Fruit fly (Drosophila melanogaster): ENCODE data around the gene ro.
A peak's percentile ranks its signal among the peaks of the same experiment; 100 is the strongest.

Gene ro

DNA sequence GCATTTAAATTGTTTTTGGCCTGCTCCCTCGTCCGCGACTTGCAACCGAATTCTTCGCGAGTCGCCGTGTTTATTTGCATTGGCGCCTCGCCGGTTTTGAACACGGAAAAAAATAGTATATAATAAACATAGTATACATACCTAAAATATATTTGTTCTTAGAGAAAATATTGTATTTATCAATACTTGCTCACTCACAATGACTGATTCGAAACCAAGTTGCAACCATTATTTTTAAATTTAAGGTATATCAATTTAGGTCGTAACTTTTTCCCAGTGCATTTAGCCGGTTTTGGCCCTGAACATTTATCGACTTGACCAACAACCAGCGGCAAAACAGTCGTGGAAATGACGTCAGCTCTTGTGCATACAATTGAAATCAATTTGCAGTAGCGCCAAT is 47.5 kb upstream of the ro start (continued):
- TF ChIP-seq CG17912 (GFP tag; optimal IDR thresholded peaks at IDR 0.05) (no peak), Optix (GFP tag; IDR thresholded peaks at IDR 0.05) (no peak), CG12391 (tag; optimal IDR thresholded peaks at IDR 0.05) (peak; percentile 78), CG10209 (GFP tag; optimal IDR thresholded peaks at IDR 0.05) (peak; percentile 47), Pdp1 (GFP tag; optimal IDR thresholded peaks at IDR 0.05) (no peak), Xrp1 (GFP tag; IDR thresholded peaks at IDR 0.05) (peak; percentile 27; the same call in 1 of the 2 replicates), wdn (GFP tag; IDR thresholded peaks at IDR 0.05) (no peak), CG17186 (GFP tag; optimal IDR thresholded peaks at IDR 0.05) (no peak), CG2120 (GFP tag; optimal IDR thresholded peaks at IDR 0.05) (peak; percentile 13), CG7963 (GFP tag; IDR thresholded peaks at IDR 0.05; ENCODE audit: partially characterized antibody) (no peak), Mes4 (GFP tag; optimal IDR thresholded peaks at IDR 0.05) (no peak), CG10979 (tag; optimal IDR thresholded peaks at IDR 0.05) (peak; percentile 60), dati (GFP tag; IDR thresholded peaks at IDR 0.05) (no peak), CHES-1-like (GFP tag; optimal IDR thresholded peaks at IDR 0.05) (no peak), Hsf (GFP tag; optimal IDR thresholded peaks at IDR 0.05) (no peak), CG43689 (GFP tag; IDR thresholded peaks at IDR 0.05) (peak; percentile 39; the same call in 1 of the 2 replicates), sc (optimal IDR thresholded peaks at IDR 0.05) (no peak), sc (GFP tag; optimal IDR thresholded peaks at IDR 0.05) (peak; percentile 27), stc (GFP tag; IDR thresholded peaks at IDR 0.05) (0 out of 2 replicates have a peak, but pooled peaks have one; percentile 45), CG9215 (GFP tag; IDR thresholded peaks at IDR 0.05) (no peak), CG11504 (tag; optimal IDR thresholded peaks at IDR 0.05) (peak; percentile 78), hth (optimal IDR thresholded peaks at IDR 0.05) (no peak), gcm (GFP tag; optimal IDR thresholded peaks at IDR 0.05) (peak; percentile 54), Dad (GFP tag; optimal IDR thresholded peaks at IDR 0.05) (no peak), CG18764 (GFP tag; optimal IDR thresholded peaks at IDR 0.05) (no peak), Dbx (GFP tag; IDR thresholded peaks at IDR 0.05) (no peak), CG2129 (GFP tag; IDR thresholded peaks at IDR 0.05; ENCODE audit: partially characterized antibody) (no peak), CG9932 (GFP tag; IDR thresholded peaks at IDR 0.05) (no peak), CG10366 (GFP tag; IDR thresholded peaks at IDR 0.05) (peak; percentile 72), Oli (tag; optimal IDR thresholded peaks at IDR 0.05) (peak; percentile 80), Rfx (GFP tag; IDR thresholded peaks at IDR 0.05) (no peak), CG11696 (GFP tag; IDR thresholded peaks at IDR 0.05) (no peak), CG12744 (GFP tag; optimal IDR thresholded peaks at IDR 0.05) (no peak), CG10321 (GFP tag; IDR thresholded peaks at IDR 0.05) (no peak), bcd (GFP tag; optimal IDR thresholded peaks at IDR 0.05) (peak; percentile 22), Hey (tag; optimal IDR thresholded peaks at IDR 0.05) (no peak), Hr3 (GFP tag; optimal IDR thresholded peaks at IDR 0.05) (peak; percentile 15), sima (GFP tag; optimal IDR thresholded peaks at IDR 0.05) (no peak), CG9876 (GFP tag; optimal IDR thresholded peaks at IDR 0.05) (no peak), CG7987 (GFP tag; optimal IDR thresholded peaks at IDR 0.05) (no peak), CG17612 (GFP tag; IDR thresholded peaks at IDR 0.05) (no peak), sug (tag; optimal IDR thresholded peaks at IDR 0.05) (peak; percentile 7), br (optimal IDR thresholded peaks at IDR 0.05) (no peak), lab (GFP tag; optimal IDR thresholded peaks at IDR 0.05) (peak; percentile 56), caup (GFP tag; optimal IDR thresholded peaks at IDR 0.05; ENCODE audit: severe bottlenecking) (peak; percentile 19), abd-A (tag; optimal IDR thresholded peaks at IDR 0.05) (no peak), Hr51 (GFP tag; optimal IDR thresholded peaks at IDR 0.05) (peak in 1 of 2 experiments; percentile 89), Asciz (GFP tag; optimal IDR thresholded peaks at IDR 0.05) (peak; percentile 55), Rx (GFP tag; IDR thresholded peaks at IDR 0.05) (0 out of 2 replicates have a peak, but pooled peaks have one; percentile 20), CG31388 (GFP tag; optimal IDR thresholded peaks at IDR 0.05) (no peak), HmgZ (tag; optimal IDR thresholded peaks at IDR 0.05) (peak; percentile 4), D19B (GFP tag; optimal IDR thresholded peaks at IDR 0.05) (no peak)

Data from whole organism, embryonic.